Worm (Caenorhabditis elegans) whole organism, late embryonic: ENCODE data around the gene C34H4.2.

Experiments
- C08G9.2 ChIP-seq: sonication (generic microtip); optimal IDR thresholded peaks from 2 replicates; lab custom pipeline; 2016; ENCODE audit warnings: mild to moderate bottlenecking, missing genetic modification characterization, moderate library complexity, missing compliant biosample characterization
- C38D4.7 ChIP-seq: fragments of 200-800 bp; sonication (Bioruptor generic); optimal IDR thresholded peaks from 2 replicates; lab custom pipeline; 2018; ENCODE audit warnings: mild to moderate bottlenecking, missing genetic modification characterization, moderate library complexity, missing compliant biosample characterization
- K02D7.2 ChIP-seq: sonication (generic microtip); optimal IDR thresholded peaks from 2 replicates; lab custom pipeline; 2017; ENCODE audit warnings: mild to moderate bottlenecking, missing genetic modification characterization, missing compliant biosample characterization
- T23F11.4 ChIP-seq: fragments of 200-800 bp; sonication (Bioruptor generic); optimal IDR thresholded peaks from 2 replicates; lab custom pipeline; 2018; ENCODE audit warnings: mild to moderate bottlenecking, missing genetic modification characterization, missing compliant biosample characterization
- Y22D7AL.16 ChIP-seq: sonication (generic microtip); optimal IDR thresholded peaks from 2 replicates; lab custom pipeline; 2016; ENCODE audit warnings: missing genetic modification characterization, missing compliant biosample characterization
- ahr-1 ChIP-seq: sonication (generic microtip); optimal IDR thresholded peaks from 2 replicates; lab custom pipeline; 2016; ENCODE audit warnings: missing genetic modification characterization, missing compliant biosample characterization
- ceh-14 ChIP-seq: sonication (generic microtip); optimal IDR thresholded peaks from 2 replicates; lab custom pipeline; 2016; ENCODE audit warnings: missing genotype, missing genetic modification characterization, missing compliant biosample characterization
- ceh-18 ChIP-seq: sonication (generic microtip); optimal IDR thresholded peaks from 2 replicates; lab custom pipeline; 2016; ENCODE audit warnings: missing genetic modification characterization, missing compliant biosample characterization
- ceh-19 ChIP-seq: fragments of 200-800 bp; sonication (Bioruptor generic); optimal IDR thresholded peaks from 2 replicates; lab custom pipeline; 2018; ENCODE audit warnings: mild to moderate bottlenecking, missing genetic modification characterization, missing compliant biosample characterization
- ceh-30 ChIP-seq: fragments of 150-350 bp; optimal IDR thresholded peaks from 2 replicates; lab custom pipeline; 2014; ENCODE audit warnings: missing biosample characterization, missing genetic modification characterization
- ceh-34 ChIP-seq: sonication (generic microtip); optimal IDR thresholded peaks from 2 replicates; lab custom pipeline; 2016; ENCODE audit warnings: mild to moderate bottlenecking, missing genetic modification characterization, missing compliant biosample characterization
- ceh-48 ChIP-seq: sonication (generic microtip); optimal IDR thresholded peaks from 2 replicates; lab custom pipeline; 2016; ENCODE audit warnings: missing genetic modification characterization, inconsistent platforms, missing compliant biosample characterization
- ceh-6 ChIP-seq: fragments of 200-800 bp; sonication (Bioruptor generic); optimal IDR thresholded peaks from 2 replicates; lab custom pipeline; 2018; ENCODE audit warnings: mild to moderate bottlenecking, missing genetic modification characterization, missing compliant biosample characterization
- ceh-9 ChIP-seq: sonication (generic microtip); optimal IDR thresholded peaks from 2 replicates; lab custom pipeline; 2016; ENCODE audit warnings: mild to moderate bottlenecking, missing genetic modification characterization, inconsistent platforms, missing compliant biosample characterization
- che-1 ChIP-seq: sonication (generic microtip); optimal IDR thresholded peaks from 2 replicates; lab custom pipeline; 2016; ENCODE audit warnings: mild to moderate bottlenecking, missing genetic modification characterization, missing compliant biosample characterization
- dmd-4 ChIP-seq: sonication (generic microtip); optimal IDR thresholded peaks from 2 replicates; lab custom pipeline; 2016; ENCODE audit warnings: borderline replicate concordance, missing genetic modification characterization, missing compliant biosample characterization
- elt-2 ChIP-seq: sonication (generic microtip); optimal IDR thresholded peaks from 2 replicates; lab custom pipeline; 2016; ENCODE audit warnings: missing genetic modification reagents, missing genetic modification characterization, missing compliant biosample characterization
- ets-4 ChIP-seq: sonication (generic microtip); optimal IDR thresholded peaks from 2 replicates; lab custom pipeline; 2016; ENCODE audit warnings: missing genetic modification characterization, missing compliant biosample characterization
- eyg-1 ChIP-seq: sonication (generic microtip); optimal IDR thresholded peaks from 2 replicates; lab custom pipeline; 2016; ENCODE audit warnings: missing genotype, missing genetic modification characterization, missing compliant biosample characterization
- fax-1 ChIP-seq: sonication (generic microtip); optimal IDR thresholded peaks from 2 replicates; lab custom pipeline; 2016; ENCODE audit warnings: missing genotype, missing genetic modification characterization, missing compliant biosample characterization
- fkh-6 ChIP-seq: sonication (generic microtip); optimal IDR thresholded peaks from 2 replicates; lab custom pipeline; 2016; ENCODE audit warnings: missing genetic modification characterization, missing compliant biosample characterization
- hlh-15 ChIP-seq: sonication (generic microtip); optimal IDR thresholded peaks from 2 replicates; lab custom pipeline; 2016; ENCODE audit warnings: missing genetic modification characterization, missing compliant biosample characterization
- hlh-8 ChIP-seq: sonication (generic microtip); optimal IDR thresholded peaks from 2 replicates; lab custom pipeline; 2016; ENCODE audit warnings: missing genotype, missing genetic modification characterization, missing compliant biosample characterization
- lin-11 ChIP-seq: fragments of 200-800 bp; sonication (Bioruptor generic); optimal IDR thresholded peaks from 2 replicates; lab custom pipeline; 2018; ENCODE audit warnings: mild to moderate bottlenecking, missing genetic modification characterization, missing compliant biosample characterization
- mec-3 ChIP-seq: sonication (generic microtip); optimal IDR thresholded peaks from 2 replicates; lab custom pipeline; 2016; ENCODE audit warnings: borderline replicate concordance, missing genetic modification characterization, missing compliant biosample characterization
- nfya-1 ChIP-seq: sonication (generic microtip); optimal IDR thresholded peaks from 2 replicates; lab custom pipeline; 2017; ENCODE audit warnings: missing genetic modification characterization, mild to moderate bottlenecking, missing compliant biosample characterization, antibody characterized with exemption, moderate library complexity
- nhr-11 ChIP-seq: fragments of 150-350 bp; optimal IDR thresholded peaks from 2 replicates; lab custom pipeline; 2014; ENCODE audit warnings: missing biosample characterization, missing genetic modification characterization
- odd-2 ChIP-seq: sonication (generic microtip); optimal IDR thresholded peaks from 2 replicates; lab custom pipeline; 2017; ENCODE audit warnings: antibody characterized with exemption, mild to moderate bottlenecking, missing genetic modification characterization, missing compliant biosample characterization
- pax-1 ChIP-seq: fragments of 150-350 bp; optimal IDR thresholded peaks from 2 replicates; lab custom pipeline; 2014; ENCODE audit warnings: missing biosample characterization, missing genetic modification characterization
- sdc-2 ChIP-seq: sonication (generic microtip); optimal IDR thresholded peaks from 2 replicates; lab custom pipeline; 2016; ENCODE audit warnings: missing genotype, missing genetic modification characterization, missing compliant biosample characterization
- sox-2 ChIP-seq: fragments of 200-800 bp; sonication (Bioruptor generic); IDR thresholded peaks from 2 replicates; pipeline ENCODE4 v1.3.6; 2022; ENCODE audit warnings: missing genetic modification reagents, missing genetic modification characterization, missing compliant biosample characterization
- tbx-7 ChIP-seq: sonication (generic microtip); optimal IDR thresholded peaks from 2 replicates; lab custom pipeline; 2016; ENCODE audit warnings: missing genotype, missing genetic modification characterization, missing compliant biosample characterization
- zip-5 ChIP-seq: sonication (generic microtip); optimal IDR thresholded peaks from 2 replicates; lab custom pipeline; 2016; ENCODE audit warnings: missing genetic modification characterization, missing compliant biosample characterization
- ztf-16 ChIP-seq: sonication (generic microtip); optimal IDR thresholded peaks from 2 replicates; lab custom pipeline; 2017; ENCODE audit warnings: missing genetic modification characterization, missing compliant biosample characterization

Gene C34H4.2

DNA sequence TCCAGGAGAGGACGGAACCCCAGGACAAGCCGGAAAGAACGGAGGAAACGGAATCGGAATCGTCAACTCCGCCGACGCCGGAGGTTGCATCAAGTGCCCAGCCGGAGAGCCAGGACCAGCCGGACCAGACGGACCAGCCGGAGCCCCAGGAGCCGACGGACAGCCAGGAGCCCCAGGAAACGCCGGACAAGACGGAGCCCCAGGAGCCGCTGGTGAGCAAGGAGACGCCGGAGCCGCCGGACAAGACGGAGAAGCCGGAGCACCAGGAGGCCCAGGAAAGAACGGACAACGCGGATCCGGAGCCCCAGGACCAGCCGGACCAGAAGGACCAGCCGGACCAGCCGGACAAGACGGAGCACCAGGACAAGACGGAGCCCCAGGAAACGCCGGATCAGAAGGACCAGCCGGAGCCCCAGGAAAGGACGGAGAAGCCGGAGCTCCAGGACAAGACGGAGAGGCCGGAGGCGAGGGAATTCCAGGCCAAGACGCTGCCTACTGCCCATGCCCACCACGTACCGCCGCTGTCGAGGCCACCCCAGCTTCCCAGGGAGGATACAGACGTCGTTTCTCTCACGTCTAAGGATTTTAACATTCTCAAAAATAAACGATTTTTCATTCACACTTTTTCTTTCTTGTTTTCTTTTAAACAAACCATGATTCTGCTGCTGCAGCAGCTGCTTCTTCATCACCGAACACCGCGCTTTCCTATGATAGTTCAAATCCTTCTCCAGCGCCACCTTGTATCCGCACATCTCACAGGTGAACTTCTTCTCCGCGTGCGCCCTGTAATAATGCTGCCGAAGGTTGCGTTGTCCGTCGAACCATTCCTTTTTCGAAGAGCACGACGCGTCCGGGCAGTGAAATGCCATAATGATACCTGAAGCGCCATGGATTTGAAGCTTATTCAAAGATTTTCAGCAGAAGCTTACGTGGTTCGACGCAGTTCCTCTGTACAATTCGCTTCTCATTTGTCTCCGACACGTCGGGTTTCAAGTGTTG is 4.2 kb upstream of the C34H4.2 start:
- TF ChIP-seq ceh-14 (tag; lab: Kevin White, UChicago) = peak; percentile 9
- no peak for TF ChIP-seq che-1
- no peak for TF ChIP-seq zip-5 (tag; lab: Kevin White, UChicago)
- TF ChIP-seq ahr-1 = no peak
- no peak for TF ChIP-seq hlh-8 (tag; lab: Kevin White, UChicago)
- peak; percentile 9 for TF ChIP-seq T23F11.4 (GFP tag; lab: Kevin White, UChicago)
- no peak for TF ChIP-seq C08G9.2 (tag; lab: Kevin White, UChicago)
- peak; percentile 31 for TF ChIP-seq ztf-16 (tag; lab: Kevin White, UChicago)
- TF ChIP-seq elt-2 (tag; lab: Kevin White, UChicago) = no peak
- TF ChIP-seq Y22D7AL.16 = no peak
- no peak for TF ChIP-seq fax-1 (tag; lab: Kevin White, UChicago)

DNA sequence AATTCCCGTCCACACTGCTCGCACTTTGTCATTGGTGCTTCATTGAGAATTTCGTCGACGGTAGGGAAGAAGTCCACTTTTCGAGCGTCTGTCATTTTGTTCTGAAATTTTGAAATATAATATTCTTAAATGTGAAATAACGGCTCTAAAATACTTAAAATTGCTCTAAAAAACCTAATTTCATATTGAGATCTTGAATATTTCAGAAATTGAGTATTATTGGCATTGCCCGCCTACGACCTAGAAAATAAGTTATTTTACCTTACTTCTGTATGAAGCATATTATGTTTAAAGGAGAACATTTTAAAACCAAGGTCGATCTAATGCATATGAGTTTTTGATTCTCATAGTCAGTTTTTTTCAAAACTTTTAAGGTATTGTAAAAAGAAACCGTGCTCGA is 3.4 kb upstream of the C34H4.2 start, which contains the start of gene C34H4.5:
Gene C34H4.5 (minus strand): TSS at position 101 of the 400 bp plus-strand sequence.
- TF ChIP-seq T23F11.4 (GFP tag; lab: Kevin White, UChicago) = no peak
- no peak for TF ChIP-seq sox-2 (GFP tag; lab: Robert Waterston, UW)
- TF ChIP-seq dmd-4 (tag; lab: Kevin White, UChicago) = no peak
- TF ChIP-seq che-1 = no peak
- no peak for TF ChIP-seq hlh-15 (tag; lab: Kevin White, UChicago)
- no peak for TF ChIP-seq K02D7.2 (tag; lab: Kevin White, UChicago)
- no peak for TF ChIP-seq odd-2
- no peak for TF ChIP-seq sdc-2 (tag; lab: Kevin White, UChicago)
- TF ChIP-seq ceh-48 (tag; lab: Kevin White, UChicago) = no peak
- TF ChIP-seq tbx-7 (tag; lab: Kevin White, UChicago) = no peak
- no peak for TF ChIP-seq mec-3 (tag; lab: Kevin White, UChicago)
- TF ChIP-seq eyg-1 (tag; lab: Kevin White, UChicago) = no peak
- TF ChIP-seq ceh-6 (GFP tag; lab: Kevin White, UChicago) = no peak

DNA sequence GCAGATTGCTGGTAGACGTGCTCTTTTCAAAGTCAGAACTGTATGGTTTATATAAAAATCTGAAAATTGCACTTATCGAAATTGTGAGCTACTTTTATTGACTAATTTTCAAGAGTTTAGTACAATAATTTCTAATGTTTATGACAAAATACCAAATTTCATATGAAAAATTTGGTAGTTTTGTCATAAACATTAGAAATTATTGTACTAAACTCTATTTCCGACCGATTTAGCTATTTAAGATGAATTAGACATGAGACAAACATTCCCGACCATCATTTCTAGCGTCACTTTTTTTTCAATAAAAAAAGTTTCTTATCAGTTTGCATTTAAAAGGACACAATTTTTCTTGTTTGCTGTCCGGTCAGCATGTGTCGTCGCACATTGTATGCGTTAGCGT is 3.0 kb upstream of the C34H4.2 start, which contains the start of gene tag-244:
Gene tag-244 (plus strand): TSS at position 301 of the 400 bp plus-strand sequence.
- no peak for TF ChIP-seq hlh-15 (tag; lab: Kevin White, UChicago)
- TF ChIP-seq ahr-1 = no peak
- no peak for TF ChIP-seq ceh-14 (tag; lab: Kevin White, UChicago)
- no peak for TF ChIP-seq lin-11

DNA sequence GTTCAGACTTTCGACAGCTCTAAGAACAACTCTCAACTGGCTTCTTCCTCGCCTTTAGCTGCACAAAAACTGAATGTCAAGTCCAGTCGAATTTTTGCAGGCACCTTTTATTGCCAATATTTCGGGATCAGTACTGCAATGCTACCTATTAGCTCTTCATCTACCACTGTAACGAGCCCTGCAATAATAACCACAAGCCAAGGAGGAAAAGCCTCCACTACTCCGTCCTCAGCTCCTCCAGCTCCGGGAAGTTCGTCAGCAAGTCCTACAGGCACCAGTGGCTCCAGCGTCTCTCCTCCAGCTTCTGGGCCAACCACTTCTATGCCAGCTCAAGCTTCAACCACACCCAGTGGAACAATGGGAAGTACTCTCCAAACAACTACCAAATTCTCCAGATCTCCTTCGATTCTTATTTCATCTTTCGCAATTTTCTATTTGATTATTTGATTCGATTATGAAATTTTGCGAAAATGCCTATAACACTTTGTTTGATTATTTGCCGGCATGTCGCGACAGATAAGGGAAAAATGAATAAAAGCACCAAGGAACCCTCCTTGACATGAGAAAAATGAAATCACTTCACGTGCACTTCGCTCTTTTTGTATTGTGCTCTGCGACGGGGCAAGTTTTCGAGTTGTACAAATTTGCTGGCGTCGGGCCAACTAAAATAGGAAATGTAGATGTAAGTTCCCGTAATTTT is 1.6 kb downstream of the C34H4.2 start, which contains the start of gene C34H4.1:
Gene C34H4.1 (plus strand): TSS at position 559 of the 700 bp plus-strand sequence.
- TF ChIP-seq nhr-11 (tag; lab: Kevin White, UChicago) (no peak), mec-3 (tag; lab: Kevin White, UChicago) (no peak), ets-4 (tag; lab: Kevin White, UChicago) (no peak), zip-5 (tag; lab: Kevin White, UChicago) (no peak), ceh-30 (no peak), hlh-8 (tag; lab: Kevin White, UChicago) (no peak), sox-2 (GFP tag; lab: Robert Waterston, UW) (no peak), ceh-34 (tag; lab: Kevin White, UChicago) (no peak), C38D4.7 (GFP tag; lab: Kevin White, UChicago) (no peak), ceh-19 (GFP tag; lab: Kevin White, UChicago) (no peak), fkh-6 (tag; lab: Kevin White, UChicago) (no peak), pax-1 (tag; lab: Kevin White, UChicago) (no peak), ceh-9 (tag; lab: Kevin White, UChicago) (no peak), fax-1 (tag; lab: Kevin White, UChicago) (no peak), ahr-1 (no peak), ceh-18 (tag; lab: Kevin White, UChicago) (no peak), nfya-1 (tag; lab: Kevin White, UChicago) (no peak)
